Fruit fly (Drosophila melanogaster): ENCODE results near the gene CG7024.

DNA sequence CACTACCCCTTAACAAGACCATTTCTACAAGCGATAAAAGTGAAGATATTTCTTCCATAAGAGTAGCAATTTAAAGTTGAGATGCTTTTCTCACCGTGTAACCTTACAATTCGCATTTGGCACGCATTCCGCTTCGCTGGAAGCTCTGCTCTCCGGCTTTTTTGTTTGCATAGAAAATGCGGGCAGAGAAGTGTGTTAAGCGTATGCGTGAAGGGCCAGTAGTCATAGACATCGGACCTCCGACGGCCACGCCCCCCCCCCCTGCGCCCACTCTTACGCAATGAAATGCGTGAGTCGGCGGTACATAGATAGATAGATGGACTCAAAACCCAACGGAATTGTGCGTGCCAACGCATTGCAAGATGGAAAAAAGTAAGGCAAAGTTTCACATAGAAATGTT, 35.7 kb upstream of the CG7024 start:
- TF ChIP-seq CG8478 (optimal IDR thresholded peaks at IDR 0.05) (no peak), CTCF (optimal IDR thresholded peaks at IDR 0.05) (no peak)

All from S2 (cell line).